Worm (Caenorhabditis elegans) whole organism, midembryonic: ENCODE measurements around the gene rpl-29.

Source experiments
- cog-1 ChIP-seq: sonication (generic microtip); optimal IDR thresholded peaks from 2 replicates; lab custom pipeline; 2016; ENCODE audit warnings: missing genetic modification characterization, missing compliant biosample characterization
- ztf-29 ChIP-seq: fragments of 200-800 bp; sonication (Bioruptor generic); IDR thresholded peaks from 2 replicates; pipeline ENCODE4 v1.3.6; 2022; ENCODE audit warnings: missing genetic modification reagents, missing genetic modification characterization, missing compliant biosample characterization

DNA sequence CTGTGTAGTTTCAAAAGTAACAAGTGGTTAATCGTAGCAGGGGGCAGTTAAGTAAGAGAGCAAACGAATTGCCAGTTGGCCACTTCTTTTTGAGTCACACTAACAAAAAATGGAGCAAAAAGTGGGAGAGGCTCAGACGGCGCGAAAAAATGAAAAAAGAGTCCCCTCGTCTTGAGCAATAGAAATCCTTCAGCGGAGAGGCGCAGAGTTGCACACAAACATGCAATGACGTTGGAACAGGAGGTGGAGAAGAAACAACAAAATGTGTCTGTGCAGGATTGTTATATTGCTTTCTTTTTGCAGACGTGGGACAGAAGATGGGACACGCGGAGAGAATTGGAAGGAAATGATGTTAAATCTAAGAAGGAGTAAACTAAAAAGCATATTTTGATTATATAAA is 4.3 kb upstream of the rpl-29 start:
- TF ChIP-seq cog-1 (tag; lab: Kevin White, UChicago) (no peak), ztf-29 (no peak)
